Worm (Caenorhabditis elegans) whole organism, L1 larva: ENCODE data around the gene sars-2.

Experiments used
- nhr-11 ChIP-seq: fragments of 150-350 bp; optimal IDR thresholded peaks from 2 replicates; lab custom pipeline; 2014; ENCODE audit warnings: missing biosample characterization, missing genetic modification characterization
- nhr-237 ChIP-seq: fragments of 150-350 bp; optimal IDR thresholded peaks from 2 replicates; lab custom pipeline; 2014; ENCODE audit warnings: missing biosample characterization, missing genetic modification characterization
- unc-130 ChIP-seq: fragments of 150-350 bp; optimal IDR thresholded peaks from 2 replicates; lab custom pipeline; 2017; ENCODE audit warnings: missing biosample characterization, missing genetic modification characterization, inconsistent platforms
- unc-62 ChIP-seq: fragments of 150-350 bp; optimal IDR thresholded peaks from 2 replicates; lab custom pipeline; 2014; ENCODE audit warnings: missing biosample characterization, missing genetic modification reagents, missing genetic modification characterization
- ztf-11 ChIP-seq, 2 experiments: sonication (generic microtip); optimal IDR thresholded peaks; 2 replicates each; lab custom pipeline; 2016 to 2017; ENCODE audit warnings: missing genetic modification characterization in 2 of 2, missing biosample characterization in 1 of 2, missing compliant biosample characterization in 1 of 2
- ztf-4 ChIP-seq: fragments of 150-350 bp; optimal IDR thresholded peaks from 2 replicates; lab custom pipeline; 2014; ENCODE audit warnings: missing biosample characterization, missing genetic modification characterization

DNA sequence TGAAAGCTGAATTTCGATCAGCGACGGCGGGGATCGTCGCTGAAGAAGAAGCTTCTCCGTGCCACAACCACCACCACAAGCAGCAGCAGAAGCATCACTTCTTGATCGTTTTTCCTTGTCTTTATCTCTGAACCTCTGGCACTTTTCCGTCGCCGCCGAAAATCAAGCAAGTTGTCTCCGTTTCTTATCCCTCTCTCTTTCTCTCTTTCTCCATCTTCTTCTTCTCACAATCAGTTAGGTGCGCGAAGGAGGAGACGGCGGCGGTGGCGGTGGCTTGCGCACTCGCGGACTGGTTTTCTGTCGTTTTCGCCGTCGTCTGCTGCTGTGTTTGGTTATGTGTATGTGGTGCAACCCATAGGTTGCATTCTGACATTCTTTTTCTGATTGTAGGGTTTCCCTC lies 41.0 kb downstream of the sars-2 start:
- TF ChIP-seq ztf-4 (tag; lab: Kevin White, UChicago) (peak; percentile 26), nhr-11 (tag; lab: Kevin White, UChicago) (no peak), ztf-11 (tag; optimal IDR thresholded peaks at IDR 0.05; lab: Kevin White, UChicago) (no peak), unc-62 (GFP tag; lab: Kevin White, UChicago) (no peak), unc-130 (tag; lab: Kevin White, UChicago) (no peak), nhr-237 (tag; lab: Kevin White, UChicago) (no peak)
